Fruit fly (Drosophila melanogaster) whole organism, embryonic: ENCODE data around the gene Gs2.

ENCODE experiments used
- Atf-2 ChIP-seq: fragments of 200-800 bp; sonication (Bioruptor generic); optimal IDR thresholded peaks from 2 replicates; lab custom pipeline; 2016; ENCODE audit warnings: missing biosample characterization, missing genetic modification characterization
- CG11560 ChIP-seq: fragments of 200-800 bp; sonication (Bioruptor generic); IDR thresholded peaks from 3 replicates; pipeline ENCODE4 v1.3.6; 2022; ENCODE audit warnings: missing biosample characterization, missing genetic modification characterization
- CG12299 ChIP-seq: fragments of 200-800 bp; sonication (Bioruptor generic); optimal IDR thresholded peaks from 2 replicates; lab custom pipeline; 2018; ENCODE audit warnings: missing biosample characterization, mild to moderate bottlenecking, missing genetic modification characterization
- CG1233 ChIP-seq: fragments of 200-800 bp; sonication (Bioruptor generic); optimal IDR thresholded peaks from 4 replicates; lab custom pipeline; 2018; ENCODE audit warnings: missing biosample characterization, mild to moderate bottlenecking, missing genetic modification characterization
- CG13775 ChIP-seq: fragments of 200-800 bp; sonication (Bioruptor generic); optimal IDR thresholded peaks from 3 replicates; lab custom pipeline; 2017; ENCODE audit warnings: missing biosample characterization, mild to moderate bottlenecking, missing genetic modification characterization
- CG13894 ChIP-seq: fragments of 200-800 bp; sonication (Bioruptor generic); optimal IDR thresholded peaks from 3 replicates; lab custom pipeline; 2018; ENCODE audit warnings: missing biosample characterization, mild to moderate bottlenecking, missing genetic modification characterization, moderate library complexity
- CG14667 ChIP-seq: fragments of 200-800 bp; sonication (Bioruptor generic); IDR thresholded peaks from 2 replicates; pipeline ENCODE4 v1.3.6; 2022; ENCODE audit warnings: missing biosample characterization, missing genetic modification characterization
- CG15073 ChIP-seq: fragments of 200-800 bp; sonication (Bioruptor generic); optimal IDR thresholded peaks from 2 replicates; lab custom pipeline; 2016; ENCODE audit warnings: missing biosample characterization, missing genetic modification characterization
- CG15269 ChIP-seq: fragments of 200-800 bp; sonication (Bioruptor generic); optimal IDR thresholded peaks from 2 replicates; lab custom pipeline; 2018; ENCODE audit warnings: missing biosample characterization, mild to moderate bottlenecking, missing genetic modification characterization, moderate library complexity
- CG2199 ChIP-seq: fragments of 200-800 bp; sonication (Bioruptor generic); IDR thresholded peaks from 3 replicates; pipeline ENCODE4 v1.3.6; 2022; ENCODE audit warnings: missing biosample characterization, missing genetic modification characterization
- CG30020 ChIP-seq: fragments of 200-800 bp; optimal IDR thresholded peaks from 2 replicates; lab custom pipeline; 2019; ENCODE audit warnings: missing biosample characterization, mild to moderate bottlenecking, missing genetic modification characterization, moderate library complexity
- CG31224 ChIP-seq: fragments of 200-800 bp; sonication (Bioruptor generic); IDR thresholded peaks from 2 replicates; pipeline ENCODE4 v1.3.6; 2022; ENCODE audit warnings: missing biosample characterization, missing genetic modification characterization
- CG3995 ChIP-seq: fragments of 200-800 bp; sonication (Bioruptor generic); optimal IDR thresholded peaks from 3 replicates; lab custom pipeline; 2016; ENCODE audit warnings: missing biosample characterization, missing genetic modification characterization
- CG6791 ChIP-seq: fragments of 200-800 bp; sonication (Bioruptor generic); IDR thresholded peaks from 3 replicates; pipeline ENCODE4 v1.3.6; 2022; ENCODE audit warnings: missing biosample characterization, missing genetic modification characterization; ENCODE audit not compliant: partially characterized antibody
- CG8089 ChIP-seq: fragments of 200-800 bp; sonication (Bioruptor generic); optimal IDR thresholded peaks from 3 replicates; lab custom pipeline; 2016; ENCODE audit warnings: missing biosample characterization, missing genetic modification characterization
- CG8359 ChIP-seq: fragments of 200-800 bp; sonication (Bioruptor generic); optimal IDR thresholded peaks from 2 replicates; lab custom pipeline; 2017; ENCODE audit warnings: missing biosample characterization, mild to moderate bottlenecking, missing genetic modification characterization, borderline replicate concordance
- CG8478 ChIP-seq: fragments of >200 bp; optimal IDR thresholded peaks from 2 replicates; lab custom pipeline; 2018
- CG9797 ChIP-seq: fragments of 200-800 bp; sonication (Bioruptor generic); optimal IDR thresholded peaks from 3 replicates; lab custom pipeline; 2018; ENCODE audit warnings: missing biosample characterization, mild to moderate bottlenecking, missing genetic modification characterization
- Dek ChIP-seq: fragments of 200-800 bp; sonication (Bioruptor generic); optimal IDR thresholded peaks from 3 replicates; lab custom pipeline; 2019; ENCODE audit warnings: missing biosample characterization, mild to moderate bottlenecking, missing genetic modification characterization, moderate library complexity
- Dfd ChIP-seq, 2 experiments: fragments of >200 bp; optimal IDR thresholded peaks; 2 replicates each; lab custom pipeline; 2017; ENCODE audit warnings: missing biosample characterization in 2 of 2, missing genetic modification characterization in 2 of 2
- Dip2 ChIP-seq: fragments of 200-800 bp; sonication (Bioruptor generic); IDR thresholded peaks from 2 replicates; pipeline ENCODE4 v1.3.6; 2022; ENCODE audit warnings: missing biosample characterization, missing genetic modification characterization
- Dp ChIP-seq: fragments of 200-800 bp; sonication (Bioruptor generic); optimal IDR thresholded peaks from 2 replicates; lab custom pipeline; 2018; ENCODE audit warnings: missing biosample characterization, mild to moderate bottlenecking, missing genetic modification characterization, moderate library complexity
- E2f2 ChIP-seq: fragments of 200-800 bp; sonication (Bioruptor generic); IDR thresholded peaks from 2 replicates; pipeline ENCODE4 v1.3.6; 2022; ENCODE audit warnings: missing biosample characterization, missing genetic modification characterization
- Ets97D ChIP-seq: fragments of 200-800 bp; sonication (Bioruptor generic); optimal IDR thresholded peaks from 3 replicates; lab custom pipeline; 2016; ENCODE audit warnings: missing biosample characterization, missing genetic modification characterization
- Fer2 ChIP-seq: fragments of 200-800 bp; sonication (Bioruptor generic); optimal IDR thresholded peaks from 2 replicates; lab custom pipeline; 2018; ENCODE audit warnings: missing biosample characterization, mild to moderate bottlenecking, missing genetic modification characterization, moderate library complexity
- H2.0 ChIP-seq: fragments of 200-800 bp; sonication (Bioruptor generic); IDR thresholded peaks from 2 replicates; pipeline ENCODE4 v1.3.6; 2022; ENCODE audit warnings: missing biosample characterization, missing genetic modification characterization
- Hr51 ChIP-seq, 2 experiments: fragments of 200-800 bp; sonication (Bioruptor generic); optimal IDR thresholded peaks; 2 replicates in 1 of 2; 3 replicates in 1 of 2; lab custom pipeline; 2016 to 2018; ENCODE audit warnings: missing biosample characterization in 2 of 2, missing genetic modification characterization in 2 of 2, mild to moderate bottlenecking in 1 of 2, moderate library complexity in 1 of 2
- NC2β ChIP-seq: fragments of 200-800 bp; sonication (Bioruptor generic); optimal IDR thresholded peaks from 2 replicates; lab custom pipeline; 2016; ENCODE audit warnings: missing biosample characterization, missing genetic modification characterization
- NfI ChIP-seq: fragments of 200-800 bp; sonication (Bioruptor generic); optimal IDR thresholded peaks from 3 replicates; lab custom pipeline; 2018; ENCODE audit warnings: missing biosample characterization, mild to moderate bottlenecking, missing genetic modification characterization, moderate library complexity
- Oaz ChIP-seq: fragments of 200-800 bp; sonication (Bioruptor generic); IDR thresholded peaks from 2 replicates; pipeline ENCODE4 v1.3.6; 2022; ENCODE audit warnings: missing biosample characterization, missing genetic modification characterization
- Ravus ChIP-seq: fragments of 200-800 bp; sonication (Bioruptor generic); IDR thresholded peaks from 2 replicates; pipeline ENCODE4 v1.3.6; 2022; ENCODE audit warnings: missing biosample characterization, missing genetic modification characterization
- Six4 ChIP-seq: fragments of 200-800 bp; sonication (Bioruptor generic); optimal IDR thresholded peaks from 2 replicates; lab custom pipeline; 2016; ENCODE audit warnings: missing biosample characterization, missing genetic modification characterization
- Ssrp ChIP-seq: fragments of 200-800 bp; sonication (Bioruptor generic); optimal IDR thresholded peaks from 2 replicates; lab custom pipeline; 2018; ENCODE audit warnings: missing biosample characterization, mild to moderate bottlenecking, missing genetic modification characterization, moderate library complexity
- ac ChIP-seq: fragments of 200-800 bp; sonication (Bioruptor generic); optimal IDR thresholded peaks from 3 replicates; lab custom pipeline; 2017; ENCODE audit warnings: missing biosample characterization, mild to moderate bottlenecking, missing genetic modification characterization
- ash1 ChIP-seq: fragments of 200-800 bp; sonication (Bioruptor generic); optimal IDR thresholded peaks from 2 replicates; lab custom pipeline; 2018; ENCODE audit warnings: missing biosample characterization, mild to moderate bottlenecking, missing genetic modification characterization
- caup ChIP-seq: fragments of 200-800 bp; sonication (Bioruptor generic); optimal IDR thresholded peaks from 3 replicates; lab custom pipeline; 2017; ENCODE audit warnings: missing biosample characterization, mild to moderate bottlenecking, missing genetic modification characterization, moderate library complexity; ENCODE audit not compliant: severe bottlenecking
- chn ChIP-seq: fragments of 200-800 bp; sonication (Bioruptor generic); optimal IDR thresholded peaks from 2 replicates; lab custom pipeline; 2016; ENCODE audit warnings: missing biosample characterization, missing genetic modification characterization
- crol ChIP-seq: fragments of 200-800 bp; sonication (Bioruptor generic); IDR thresholded peaks from 2 replicates; pipeline ENCODE4 v1.3.6; 2022; ENCODE audit warnings: missing biosample characterization, missing genetic modification characterization
- fd102C ChIP-seq: fragments of 200-800 bp; sonication (Bioruptor generic); optimal IDR thresholded peaks from 2 replicates; lab custom pipeline; 2018; ENCODE audit warnings: missing biosample characterization, mild to moderate bottlenecking, missing genetic modification characterization, moderate library complexity
- fd3F ChIP-seq: fragments of 200-800 bp; sonication (Bioruptor generic); optimal IDR thresholded peaks from 2 replicates; lab custom pipeline; 2018; ENCODE audit warnings: missing biosample characterization, mild to moderate bottlenecking, missing genetic modification characterization, moderate library complexity
- lbe ChIP-seq: fragments of 200-800 bp; sonication (Bioruptor generic); optimal IDR thresholded peaks from 2 replicates; lab custom pipeline; 2016; ENCODE audit warnings: missing biosample characterization, mild to moderate bottlenecking, missing genetic modification characterization
- maf-S ChIP-seq: fragments of 200-800 bp; sonication (Bioruptor generic); optimal IDR thresholded peaks from 2 replicates; lab custom pipeline; 2016; ENCODE audit warnings: missing biosample characterization, missing genetic modification characterization
- nerfin-2 ChIP-seq: fragments of 200-800 bp; sonication (Bioruptor generic); IDR thresholded peaks from 2 replicates; pipeline ENCODE4 v1.3.6; 2022; ENCODE audit warnings: missing biosample characterization, missing genetic modification characterization; ENCODE audit not compliant: partially characterized antibody
- phol ChIP-seq: fragments of 200-800 bp; sonication (Bioruptor generic); optimal IDR thresholded peaks from 3 replicates; lab custom pipeline; 2018; ENCODE audit warnings: missing biosample characterization, mild to moderate bottlenecking, missing genetic modification characterization, moderate library complexity
- salm ChIP-seq: fragments of 200-800 bp; sonication (Bioruptor generic); optimal IDR thresholded peaks from 2 replicates; lab custom pipeline; 2018; ENCODE audit warnings: missing biosample characterization, mild to moderate bottlenecking, missing genetic modification characterization
- sisA ChIP-seq: fragments of 200-800 bp; sonication (Bioruptor generic); IDR thresholded peaks from 2 replicates; pipeline ENCODE4 v1.3.6; 2022; ENCODE audit warnings: missing biosample characterization, missing genetic modification characterization
- slbo ChIP-seq: fragments of 200-800 bp; sonication (Bioruptor generic); IDR thresholded peaks from 2 replicates; pipeline ENCODE4 v1.3.6; 2022; ENCODE audit warnings: missing biosample characterization, missing genetic modification characterization
- usp ChIP-seq: fragments of >200 bp; optimal IDR thresholded peaks from 2 replicates; lab custom pipeline; 2017; ENCODE audit warnings: missing biosample characterization, missing genetic modification characterization
- zf30C ChIP-seq: fragments of 200-800 bp; sonication (Bioruptor generic); optimal IDR thresholded peaks from 3 replicates; lab custom pipeline; 2018; ENCODE audit warnings: missing biosample characterization, mild to moderate bottlenecking, missing genetic modification characterization
- zfh2 ChIP-seq: fragments of 200-800 bp; sonication (Bioruptor generic); optimal IDR thresholded peaks from 2 replicates; lab custom pipeline; 2016; ENCODE audit warnings: missing biosample characterization, missing genetic modification characterization

The Gs2 gene

DNA sequence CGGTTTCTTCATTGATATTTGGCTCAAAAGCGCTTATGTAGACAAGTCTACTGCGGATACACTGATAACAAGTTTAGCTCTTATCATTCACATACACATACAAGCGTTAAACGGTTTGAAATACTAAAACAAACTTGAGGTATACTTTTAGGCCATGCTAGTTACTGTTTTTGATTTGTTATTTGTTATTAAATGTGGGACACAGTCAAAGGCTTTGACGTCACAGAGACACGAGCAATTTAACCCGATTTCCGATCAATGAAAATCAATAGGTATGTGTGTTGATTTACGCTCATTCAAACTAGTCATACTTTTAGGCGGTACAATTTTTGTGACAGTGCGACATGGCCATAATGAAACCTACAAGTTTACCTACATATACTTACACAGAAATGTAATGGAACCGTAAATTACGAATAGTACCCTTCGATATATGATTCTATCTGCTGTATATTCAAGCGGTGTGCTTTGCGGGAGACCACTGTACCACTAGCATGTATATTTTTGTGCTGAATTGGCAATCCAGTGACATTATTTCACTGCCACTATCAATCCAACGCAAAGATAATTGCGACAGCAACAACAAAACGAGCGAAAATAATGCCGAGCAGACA lies 24.3 kb downstream of the Gs2 start (continued):
- peak; percentile 57 for TF ChIP-seq Atf-2 (GFP tag; lab: Kevin White, UChicago)
- peak; percentile 62 to 76 for TF ChIP-seq Hr51 (GFP tag; optimal IDR thresholded peaks at IDR 0.05; lab: Kevin White, UChicago)
- peak; percentile 77 for TF ChIP-seq sisA (GFP tag; lab: Robert Waterston, UW)
- no peak for TF ChIP-seq ac (GFP tag; lab: Kevin White, UChicago)
- peak; percentile 59 for TF ChIP-seq CG13775 (GFP tag; lab: Kevin White, UChicago)
- TF ChIP-seq crol (GFP tag; lab: Robert Waterston, UW), result no peak
- peak; percentile 75 for TF ChIP-seq H2.0 (GFP tag; lab: Robert Waterston, UW)
- TF ChIP-seq Ssrp (tag; lab: Kevin White, UChicago), result peak; percentile 3
- peak; percentile 86 for TF ChIP-seq caup (GFP tag; lab: Kevin White, UChicago)
- TF ChIP-seq CG1233, result peak; percentile 63
- TF ChIP-seq Fer2, result peak; percentile 69
- peak; percentile 96 for TF ChIP-seq slbo (GFP tag; lab: Robert Waterston, UW)
- peak; percentile 34; the same call in 1 of the 2 replicates for TF ChIP-seq Ravus (GFP tag; lab: Robert Waterston, UW)
- TF ChIP-seq zf30C, result no peak
- TF ChIP-seq phol (tag; lab: Kevin White, UChicago), result peak; percentile 43
- TF ChIP-seq ash1, result peak; percentile 25
- TF ChIP-seq chn (GFP tag; lab: Kevin White, UChicago), result peak; percentile 47
- peak; percentile 27 for TF ChIP-seq E2f2 (GFP tag; lab: Robert Waterston, UW)
- TF ChIP-seq Six4, result peak; percentile 43
- peak; percentile 80 for TF ChIP-seq Dek
- peak; percentile 67 for TF ChIP-seq Oaz (GFP tag; lab: Robert Waterston, UW)
- TF ChIP-seq usp (GFP tag; lab: Kevin White, UChicago), result no peak
- peak; percentile 74 for TF ChIP-seq maf-S (GFP tag; lab: Kevin White, UChicago)
- peak; percentile 89 for TF ChIP-seq CG3995 (GFP tag; lab: Kevin White, UChicago)
- no peak for TF ChIP-seq salm (tag; lab: Kevin White, UChicago)
- no peak for TF ChIP-seq NC2β (GFP tag; lab: Kevin White, UChicago)
- peak; percentile 39 for TF ChIP-seq CG8089 (GFP tag; lab: Kevin White, UChicago)
- TF ChIP-seq CG9797 (GFP tag; lab: Kevin White, UChicago), result no peak
- TF ChIP-seq CG11560, result peak; percentile 69; the same call in 2 of the 3 replicates
- no peak for TF ChIP-seq fd102C (GFP tag; lab: Kevin White, UChicago)
- TF ChIP-seq CG2199, result no peak
- TF ChIP-seq CG15073 (GFP tag; lab: Kevin White, UChicago), result no peak
- TF ChIP-seq CG6791 (GFP tag; lab: Robert Waterston, UW), result no peak
- peak; percentile 75 for TF ChIP-seq fd3F (GFP tag; lab: Kevin White, UChicago)
- peak; percentile 86 for TF ChIP-seq CG13894 (tag; lab: Kevin White, UChicago)
- TF ChIP-seq CG14667 (GFP tag; lab: Robert Waterston, UW), result peak; percentile 72
- TF ChIP-seq NfI (GFP tag; lab: Kevin White, UChicago), result peak; percentile 82
- TF ChIP-seq CG31224 (GFP tag; lab: Robert Waterston, UW), result peak; percentile 85
- TF ChIP-seq CG8478 (lab: Kevin White, UChicago), result no peak
- no peak for TF ChIP-seq CG8359 (GFP tag; lab: Kevin White, UChicago)
- peak; percentile 92 for TF ChIP-seq zfh2 (GFP tag; lab: Kevin White, UChicago)
- TF ChIP-seq CG30020 (tag; lab: Kevin White, UChicago), result no peak
- TF ChIP-seq CG12299, result peak; percentile 39
- TF ChIP-seq Dp (GFP tag; lab: Kevin White, UChicago), result no peak
- no peak for TF ChIP-seq Dip2 (GFP tag; lab: Robert Waterston, UW)
- peak; percentile 85 for TF ChIP-seq CG15269
- peak; percentile 38 for TF ChIP-seq Ets97D (GFP tag; lab: Kevin White, UChicago)
- TF ChIP-seq Dfd (GFP tag; optimal IDR thresholded peaks at IDR 0.05; lab: Kevin White, UChicago), result no peak
- no peak for TF ChIP-seq nerfin-2 (GFP tag; lab: Robert Waterston, UW)
- peak; percentile 47 for TF ChIP-seq lbe (GFP tag; lab: Kevin White, UChicago)
